Worm (Caenorhabditis elegans): ENCODE data around the gene enu-3.6.
A peak's percentile ranks its signal among the peaks of the same experiment; 100 is the strongest.

The enu-3.6 gene

ce11 chrIII:10759050-10760023, 9.1 kb downstream of the enu-3.6 start, which contains the start of gene tasp-1 (continued):
- TF ChIP-seq ceh-9 (tag; optimal IDR thresholded peaks at IDR 0.05): no peak
- TF ChIP-seq fax-1 (tag; optimal IDR thresholded peaks at IDR 0.05): peak; percentile 92
- TF ChIP-seq ceh-2 (tag; optimal IDR thresholded peaks at IDR 0.05): peak; percentile 98
- peak; percentile 90 for TF ChIP-seq hlh-13 (GFP tag; optimal IDR thresholded peaks at IDR 0.05)
- TF ChIP-seq ceh-45 (GFP tag; IDR thresholded peaks at IDR 0.05): peak; percentile 93
- TF ChIP-seq F13H6.1 (tag; optimal IDR thresholded peaks at IDR 0.05): peak; percentile 98
- peak; percentile 98 for TF ChIP-seq C08G9.2 (tag; optimal IDR thresholded peaks at IDR 0.05)
- TF ChIP-seq fkh-10 (GFP tag; optimal IDR thresholded peaks at IDR 0.05): peak; percentile 94
- peak; percentile 92 for TF ChIP-seq Y22D7AL.16 (tag; optimal IDR thresholded peaks at IDR 0.05)
- peak; percentile 91 for TF ChIP-seq gmeb-2 (tag; optimal IDR thresholded peaks at IDR 0.05)
- TF ChIP-seq pha-4 (tag; optimal IDR thresholded peaks at IDR 0.05): no peak
- TF ChIP-seq ama-1 (optimal IDR thresholded peaks at IDR 0.05): no peak
- peak; percentile 97 for TF ChIP-seq ceh-22 (tag; optimal IDR thresholded peaks at IDR 0.05)
- TF ChIP-seq zip-5 (tag; optimal IDR thresholded peaks at IDR 0.05): peak; percentile 90
- peak; percentile 98 for TF ChIP-seq mec-3 (tag; optimal IDR thresholded peaks at IDR 0.05; ENCODE audit: borderline replicate concordance)
- peak; percentile 95 for TF ChIP-seq pag-3 (tag; optimal IDR thresholded peaks at IDR 0.05; ENCODE audit: borderline replicate concordance)
- TF ChIP-seq pros-1 (tag; optimal IDR thresholded peaks at IDR 0.05): peak; percentile 100
- peak; percentile 91 for TF ChIP-seq sox-4 (tag; optimal IDR thresholded peaks at IDR 0.05)
- peak; percentile 100 for TF ChIP-seq ceh-48 (tag; optimal IDR thresholded peaks at IDR 0.05)
- TF ChIP-seq rnt-1 (tag; optimal IDR thresholded peaks at IDR 0.05): peak; percentile 100
- peak; percentile 26 for TF ChIP-seq elt-4 (tag; optimal IDR thresholded peaks at IDR 0.05)
- TF ChIP-seq che-1 (tag; optimal IDR thresholded peaks at IDR 0.05): peak; percentile 83
- TF ChIP-seq ceh-24 (tag; optimal IDR thresholded peaks at IDR 0.05): peak; percentile 84
- peak; percentile 100 for TF ChIP-seq hlh-30 (tag; optimal IDR thresholded peaks at IDR 0.05; ENCODE audit: insufficient read depth)
- peak; percentile 90 for TF ChIP-seq pha-2 (tag; optimal IDR thresholded peaks at IDR 0.05)
- TF ChIP-seq ceh-6 (GFP tag; optimal IDR thresholded peaks at IDR 0.05): peak; percentile 90
- peak; percentile 100 for TF ChIP-seq ref-2 (tag; optimal IDR thresholded peaks at IDR 0.05)
- TF ChIP-seq ttx-3 (tag; optimal IDR thresholded peaks at IDR 0.05): peak; percentile 89
- TF ChIP-seq sox-2 (GFP tag; IDR thresholded peaks at IDR 0.05): peak; percentile 93
- peak; percentile 99 for TF ChIP-seq ceh-14 (tag; optimal IDR thresholded peaks at IDR 0.05)
- peak; percentile 100 for TF ChIP-seq unc-42 (tag; optimal IDR thresholded peaks at IDR 0.05)
- TF ChIP-seq hlh-6 (tag; optimal IDR thresholded peaks at IDR 0.05): peak; percentile 92
- peak; percentile 97 for TF ChIP-seq ahr-1 (tag; optimal IDR thresholded peaks at IDR 0.05)
- peak; percentile 92 for TF ChIP-seq K02D7.2 (tag; optimal IDR thresholded peaks at IDR 0.05)
- TF ChIP-seq pax-1 (tag; optimal IDR thresholded peaks at IDR 0.05): peak; percentile 88
- peak; percentile 100 for TF ChIP-seq ceh-34 (tag; optimal IDR thresholded peaks at IDR 0.05)
- peak; percentile 100 for TF ChIP-seq ztf-16 (tag; optimal IDR thresholded peaks at IDR 0.05)
- TF ChIP-seq ceh-30 (tag; optimal IDR thresholded peaks at IDR 0.05): peak; percentile 29
- TF ChIP-seq syd-9 (tag; optimal IDR thresholded peaks at IDR 0.05): peak; percentile 97
- TF ChIP-seq ets-4 (tag; optimal IDR thresholded peaks at IDR 0.05): peak; percentile 99
- peak; percentile 98 for TF ChIP-seq madf-2 (tag; optimal IDR thresholded peaks at IDR 0.05)
- peak; percentile 100 for TF ChIP-seq tbx-2 (tag; optimal IDR thresholded peaks at IDR 0.05)
- TF ChIP-seq ceh-19 (GFP tag; optimal IDR thresholded peaks at IDR 0.05): peak; percentile 96
- TF ChIP-seq elt-2 (tag; optimal IDR thresholded peaks at IDR 0.05): peak; percentile 99
- peak; percentile 99 for TF ChIP-seq unc-86 (tag; optimal IDR thresholded peaks at IDR 0.05)
- TF ChIP-seq sdc-2 (tag; optimal IDR thresholded peaks at IDR 0.05): peak; percentile 90
- TF ChIP-seq fkh-6 (tag; optimal IDR thresholded peaks at IDR 0.05): peak; percentile 87
- TF ChIP-seq odd-2 (tag; optimal IDR thresholded peaks at IDR 0.05): peak; percentile 29
- TF ChIP-seq dmd-4 (tag; optimal IDR thresholded peaks at IDR 0.05; ENCODE audit: borderline replicate concordance): peak; percentile 97
- peak; percentile 98 for TF ChIP-seq pat-9 (tag; optimal IDR thresholded peaks at IDR 0.05)
- peak; percentile 98 for TF ChIP-seq hlh-8 (tag; optimal IDR thresholded peaks at IDR 0.05)

Measured in whole organism, late embryonic.